Worm (Caenorhabditis elegans) whole organism, early embryonic: ENCODE results near the gene bath-19.

Experiments used
- ama-1 ChIP-seq: fragments of 150-350 bp; optimal IDR thresholded peaks from 2 replicates; lab custom pipeline; 2014
- sea-1 ChIP-seq: fragments of 200-800 bp; sonication (Bioruptor generic); conservative IDR thresholded peaks from 2 replicates; pipeline ENCODE4 v1.3.6; 2022; ENCODE audit warnings: missing genetic modification characterization, missing compliant biosample characterization

ce11 chrII:2026525-2026924 lies 12.7 kb downstream of the bath-19 start, which contains the start of gene bath-21:
- no peak for TF ChIP-seq ama-1 (lab: Kevin White, UChicago)
- TF ChIP-seq sea-1 (GFP tag; lab: Robert Waterston, UW), result no peak
